Fruit fly (Drosophila melanogaster) whole organism, embryonic: Measurements from ENCODE around the gene Exn.

Source experiments
- Adf1 ChIP-seq: fragments of 200-800 bp; sonication (Bioruptor generic); IDR thresholded peaks from 2 replicates; pipeline ENCODE4 v1.3.6; 2022; ENCODE audit warnings: missing biosample characterization, missing genetic modification characterization
- BEAF-32 ChIP-seq: fragments of 200-800 bp; sonication (Bioruptor generic); optimal IDR thresholded peaks from 3 replicates; lab custom pipeline; 2017; ENCODE audit warnings: missing biosample characterization, missing genetic modification characterization, mild to moderate bottlenecking, moderate library complexity, missing genetic modification reagents
- Blimp-1 ChIP-seq: fragments of 200-800 bp; sonication (Bioruptor generic); optimal IDR thresholded peaks from 3 replicates; lab custom pipeline; 2018; ENCODE audit warnings: missing biosample characterization, missing genetic modification characterization, mild to moderate bottlenecking, moderate library complexity, missing genetic modification reagents
- CG1024 ChIP-seq: fragments of 200-800 bp; sonication (Bioruptor generic); IDR thresholded peaks from 2 replicates; pipeline ENCODE4 v1.3.6; 2022; ENCODE audit warnings: missing biosample characterization, missing genetic modification characterization
- CG11504 ChIP-seq: fragments of 200-800 bp; sonication (Bioruptor generic); optimal IDR thresholded peaks from 3 replicates; lab custom pipeline; 2019; ENCODE audit warnings: missing biosample characterization, mild to moderate bottlenecking, missing genetic modification characterization, moderate library complexity
- CG12391 ChIP-seq: fragments of 200-800 bp; sonication (Bioruptor generic); optimal IDR thresholded peaks from 3 replicates; lab custom pipeline; 2018; ENCODE audit warnings: missing biosample characterization, mild to moderate bottlenecking, missing genetic modification characterization, moderate library complexity
- CG13424 ChIP-seq: fragments of 200-800 bp; sonication (Bioruptor generic); optimal IDR thresholded peaks from 2 replicates; lab custom pipeline; 2019; ENCODE audit warnings: missing biosample characterization, mild to moderate bottlenecking, missing genetic modification characterization, moderate library complexity
- CG18619 ChIP-seq: fragments of 200-800 bp; sonication (Bioruptor generic); optimal IDR thresholded peaks from 3 replicates; lab custom pipeline; 2017; ENCODE audit warnings: missing biosample characterization, mild to moderate bottlenecking, missing genetic modification characterization
- CG31224 ChIP-seq: fragments of 200-800 bp; sonication (Bioruptor generic); IDR thresholded peaks from 2 replicates; pipeline ENCODE4 v1.3.6; 2022; ENCODE audit warnings: missing biosample characterization, missing genetic modification characterization
- CG31365 ChIP-seq: fragments of 200-800 bp; sonication (Bioruptor generic); optimal IDR thresholded peaks from 2 replicates; lab custom pipeline; 2018; ENCODE audit warnings: missing biosample characterization, mild to moderate bottlenecking, missing genetic modification characterization
- CG31441 ChIP-seq: fragments of 200-800 bp; sonication (Bioruptor generic); IDR thresholded peaks from 2 replicates; pipeline ENCODE4 v1.3.6; 2022; ENCODE audit warnings: missing biosample characterization, missing genetic modification characterization
- CG3726 ChIP-seq: fragments of 200-800 bp; sonication (Bioruptor generic); IDR thresholded peaks from 3 replicates; pipeline ENCODE4, ENCODE4 v1.3.6; 2022; ENCODE audit warnings: missing biosample characterization, missing genetic modification characterization
- CG6683 ChIP-seq: fragments of 200-800 bp; sonication (Bioruptor generic); optimal IDR thresholded peaks from 2 replicates; lab custom pipeline; 2017; ENCODE audit warnings: missing biosample characterization, mild to moderate bottlenecking, missing genetic modification characterization, missing genetic modification reagents
- CG6765 ChIP-seq: fragments of 200-800 bp; sonication (Bioruptor generic); optimal IDR thresholded peaks from 3 replicates; lab custom pipeline; 2017; ENCODE audit warnings: missing biosample characterization, mild to moderate bottlenecking, missing genetic modification characterization
- CG6854 ChIP-seq: fragments of 200-800 bp; sonication (Bioruptor generic); optimal IDR thresholded peaks from 3 replicates; lab custom pipeline; 2017; ENCODE audit warnings: missing biosample characterization, mild to moderate bottlenecking, missing genetic modification characterization
- CG8281 ChIP-seq: fragments of 200-800 bp; sonication (Bioruptor generic); optimal IDR thresholded peaks from 2 replicates; lab custom pipeline; 2018; ENCODE audit warnings: missing biosample characterization, mild to moderate bottlenecking, missing genetic modification characterization, moderate library complexity
- CG8359 ChIP-seq: fragments of 200-800 bp; sonication (Bioruptor generic); optimal IDR thresholded peaks from 2 replicates; lab custom pipeline; 2017; ENCODE audit warnings: missing biosample characterization, mild to moderate bottlenecking, missing genetic modification characterization, borderline replicate concordance
- CG9932 ChIP-seq: fragments of 200-800 bp; sonication (Bioruptor generic); IDR thresholded peaks from 2 replicates; pipeline ENCODE4 v1.3.6; 2022; ENCODE audit warnings: missing biosample characterization, missing genetic modification characterization
- D ChIP-seq, 2 experiments: fragments of 200-800 bp in 1 of 2; fragments of >200 bp in 1 of 2; sonication (Bioruptor generic) in 1 of 2; optimal IDR thresholded peaks; 2 replicates in 1 of 2; 3 replicates in 1 of 2; lab custom pipeline; 2017; ENCODE audit warnings: mild to moderate bottlenecking in 1 of 2, missing biosample characterization in 1 of 2, missing genetic modification characterization in 1 of 2, missing genetic modification reagents in 1 of 2
- Dad ChIP-seq: fragments of 200-800 bp; sonication (Bioruptor generic); optimal IDR thresholded peaks from 3 replicates; lab custom pipeline; 2016; ENCODE audit warnings: missing biosample characterization, missing genetic modification characterization
- Deaf1 ChIP-seq: fragments of 200-800 bp; optimal IDR thresholded peaks from 3 replicates; lab custom pipeline; 2019; ENCODE audit warnings: missing biosample characterization, mild to moderate bottlenecking, missing genetic modification characterization, moderate library complexity
- Dip2 ChIP-seq: fragments of 200-800 bp; sonication (Bioruptor generic); IDR thresholded peaks from 2 replicates; pipeline ENCODE4 v1.3.6; 2022; ENCODE audit warnings: missing biosample characterization, missing genetic modification characterization
- E2f1 ChIP-seq: fragments of 200-800 bp; sonication (Bioruptor generic); IDR thresholded peaks from 2 replicates; pipeline ENCODE4 v1.3.6; 2022; ENCODE audit warnings: missing biosample characterization, missing genetic modification characterization
- E2f2 ChIP-seq: fragments of 200-800 bp; sonication (Bioruptor generic); IDR thresholded peaks from 2 replicates; pipeline ENCODE4 v1.3.6; 2022; ENCODE audit warnings: missing biosample characterization, missing genetic modification characterization
- Hmr ChIP-seq: fragments of 200-800 bp; sonication (Bioruptor generic); optimal IDR thresholded peaks from 3 replicates; lab custom pipeline; 2017; ENCODE audit warnings: mild to moderate bottlenecking, missing biosample characterization, missing genetic modification reagents, missing genetic modification characterization
- MESR4 ChIP-seq: fragments of 200-800 bp; sonication (Bioruptor generic); optimal IDR thresholded peaks from 2 replicates; lab custom pipeline; 2018; ENCODE audit warnings: missing biosample characterization, mild to moderate bottlenecking, missing genetic modification characterization, moderate library complexity
- NFAT ChIP-seq: fragments of 200-800 bp; sonication (Bioruptor generic); IDR thresholded peaks from 2 replicates; pipeline ENCODE4 v1.3.6; 2022; ENCODE audit warnings: missing biosample characterization, missing genetic modification characterization
- Oli ChIP-seq: fragments of 200-800 bp; sonication (Bioruptor generic); optimal IDR thresholded peaks from 2 replicates; lab custom pipeline; 2018; ENCODE audit warnings: missing biosample characterization, mild to moderate bottlenecking, missing genetic modification characterization, moderate library complexity
- Poxn ChIP-seq: fragments of 200-800 bp; sonication (Bioruptor generic); IDR thresholded peaks from 2 replicates; pipeline ENCODE4 v1.3.6; 2022; ENCODE audit warnings: missing biosample characterization, missing genetic modification characterization
- Sox100B ChIP-seq: fragments of 200-800 bp; sonication (Bioruptor generic); optimal IDR thresholded peaks from 3 replicates; lab custom pipeline; 2018; ENCODE audit warnings: missing biosample characterization, mild to moderate bottlenecking, missing genetic modification characterization
- Sox102F ChIP-seq: fragments of 200-800 bp; sonication (Bioruptor generic); optimal IDR thresholded peaks from 2 replicates; lab custom pipeline; 2018; ENCODE audit warnings: missing biosample characterization, mild to moderate bottlenecking, missing genetic modification characterization, moderate library complexity
- Taf1 ChIP-seq: fragments of 200-800 bp; sonication (Bioruptor generic); IDR thresholded peaks from 2 replicates; pipeline ENCODE4 v1.3.6; 2022; ENCODE audit warnings: missing biosample characterization, missing genetic modification characterization
- eve ChIP-seq, 2 experiments: fragments of >200 bp; optimal IDR thresholded peaks; 2 replicates each; lab custom pipeline; 2017; ENCODE audit warnings: missing biosample characterization in 2 of 2, missing genetic modification characterization in 2 of 2
- fd102C ChIP-seq: fragments of 200-800 bp; sonication (Bioruptor generic); optimal IDR thresholded peaks from 2 replicates; lab custom pipeline; 2018; ENCODE audit warnings: missing biosample characterization, mild to moderate bottlenecking, missing genetic modification characterization, moderate library complexity
- gce ChIP-seq: fragments of 200-800 bp; sonication (Bioruptor generic); IDR thresholded peaks from 3 replicates; pipeline ENCODE4 v1.3.6; 2022; ENCODE audit warnings: missing biosample characterization, missing genetic modification characterization
- ken ChIP-seq: fragments of 200-800 bp; sonication (Bioruptor generic); IDR thresholded peaks from 3 replicates; pipeline ENCODE4 v1.3.6; 2022; ENCODE audit warnings: missing biosample characterization, missing genetic modification characterization
- lov ChIP-seq, 2 experiments: fragments of 200-800 bp in 1 of 2; fragments of >200 bp in 1 of 2; sonication (Bioruptor generic) in 1 of 2; IDR thresholded peaks in 1 of 2; optimal IDR thresholded peaks in 1 of 2; 2 replicates in 1 of 2; 3 replicates in 1 of 2; pipeline versions ENCODE4 v1.3.6 to Lab custom; 2017 to 2022; ENCODE audit warnings: missing biosample characterization in 1 of 2, missing genetic modification characterization in 1 of 2
- p53 ChIP-seq: fragments of 200-800 bp; sonication (Bioruptor generic); optimal IDR thresholded peaks from 2 replicates; lab custom pipeline; 2016; ENCODE audit warnings: missing biosample characterization, missing genetic modification characterization
- prd ChIP-seq, 3 experiments: fragments of >200 bp in 2 of 3; fragments of 200-800 bp in 1 of 3; sonication (Bioruptor generic) in 1 of 3; optimal IDR thresholded peaks in 2 of 3; IDR thresholded peaks in 1 of 3; 2 replicates in 2 of 3; 3 replicates in 1 of 3; pipeline versions ENCODE4 v1.3.6 to Lab custom; 2017 to 2022; ENCODE audit warnings: missing biosample characterization in 1 of 3, missing genetic modification characterization in 1 of 3
- ranshi ChIP-seq: fragments of 200-800 bp; sonication (Bioruptor generic); IDR thresholded peaks from 2 replicates; pipeline ENCODE4 v1.3.6; 2022; ENCODE audit warnings: missing biosample characterization, missing genetic modification characterization
- sc ChIP-seq, 3 experiments: fragments of >200 bp in 2 of 3; fragments of 200-800 bp in 1 of 3; sonication (Bioruptor generic) in 1 of 3; optimal IDR thresholded peaks; 2 replicates in 2 of 3; 3 replicates in 1 of 3; lab custom pipeline; 2017; ENCODE audit warnings: mild to moderate bottlenecking in 1 of 3, missing biosample characterization in 1 of 3, missing genetic modification characterization in 1 of 3, missing genetic modification reagents in 1 of 3
- schlank ChIP-seq: fragments of 200-800 bp; sonication (Bioruptor generic); optimal IDR thresholded peaks from 2 replicates; lab custom pipeline; 2018; ENCODE audit warnings: missing biosample characterization, mild to moderate bottlenecking, missing genetic modification characterization
- slbo ChIP-seq: fragments of 200-800 bp; sonication (Bioruptor generic); IDR thresholded peaks from 2 replicates; pipeline ENCODE4 v1.3.6; 2022; ENCODE audit warnings: missing biosample characterization, missing genetic modification characterization
- slp2 ChIP-seq: fragments of 200-800 bp; sonication (Bioruptor generic); optimal IDR thresholded peaks from 2 replicates; lab custom pipeline; 2016; ENCODE audit warnings: missing biosample characterization, missing genetic modification characterization
- sob ChIP-seq: fragments of 200-800 bp; sonication (Bioruptor generic); IDR thresholded peaks from 2 replicates; pipeline ENCODE4 v1.3.6; 2022; ENCODE audit warnings: missing biosample characterization, missing genetic modification characterization
- stc ChIP-seq: fragments of 200-800 bp; sonication (Bioruptor generic); IDR thresholded peaks from 2 replicates; pipeline ENCODE4 v1.3.6; 2022; ENCODE audit warnings: missing biosample characterization, missing genetic modification characterization
- wor ChIP-seq: fragments of 200-800 bp; sonication (Bioruptor generic); IDR thresholded peaks from 2 replicates; pipeline ENCODE4 v1.3.6; 2022; ENCODE audit warnings: missing biosample characterization, missing genetic modification characterization
- z ChIP-seq: fragments of 200-800 bp; sonication (Bioruptor generic); IDR thresholded peaks from 3 replicates; pipeline ENCODE4 v1.3.6; 2022; ENCODE audit warnings: missing biosample characterization, missing genetic modification characterization

Exn gene

dm6 chr3L:17007041-17007471, 37.2 kb downstream of the Exn start (continued):
- TF ChIP-seq CG31365 (tag; lab: Kevin White, UChicago) (no peak), Poxn (GFP tag; lab: Robert Waterston, UW) (no peak), schlank (tag; lab: Kevin White, UChicago) (peak; percentile 20), CG11504 (tag; lab: Kevin White, UChicago) (peak; percentile 36), Blimp-1 (GFP tag; lab: Kevin White, UChicago) (no peak), Deaf1 (tag; lab: Kevin White, UChicago) (no peak), sob (GFP tag; lab: Robert Waterston, UW) (0 out of 2 replicates have a peak, but pooled peaks have one; percentile 27), slp2 (GFP tag; lab: Kevin White, UChicago) (peak; percentile 0), Adf1 (GFP tag; lab: Robert Waterston, UW) (peak; percentile 36; the same call in 1 of the 2 replicates), CG6854 (peak; percentile 1), stc (GFP tag; lab: Robert Waterston, UW) (no peak), Hmr (GFP tag; lab: Kevin White, UChicago) (no peak), sc (optimal IDR thresholded peaks at IDR 0.05; lab: Kevin White, UChicago) (no peak), sc (GFP tag; optimal IDR thresholded peaks at IDR 0.05; lab: Kevin White, UChicago) (no peak), CG31441 (GFP tag; lab: Robert Waterston, UW) (peak; percentile 47; the same call in 1 of the 2 replicates), ken (GFP tag; lab: Robert Waterston, UW) (no peak), CG9932 (GFP tag; lab: Robert Waterston, UW) (no peak; the same call in 1 of the 2 replicates), CG6765 (no peak), CG12391 (tag; lab: Kevin White, UChicago) (no peak), slbo (peak; percentile 76), E2f2 (GFP tag; lab: Robert Waterston, UW) (peak; percentile 26; the same call in 1 of the 2 replicates), Dad (GFP tag; lab: Kevin White, UChicago) (no peak), Taf1 (GFP tag; lab: Robert Waterston, UW) (peak; percentile 42; the same call in 1 of the 2 replicates), z (GFP tag; lab: Robert Waterston, UW) (no peak), CG6683 (GFP tag; lab: Kevin White, UChicago) (no peak), CG13424 (tag; lab: Kevin White, UChicago) (peak; percentile 23), gce (no peak), CG18619 (GFP tag; lab: Kevin White, UChicago) (peak; percentile 13), CG1024 (GFP tag; lab: Robert Waterston, UW) (no peak; the same call in 1 of the 2 replicates), prd (optimal IDR thresholded peaks at IDR 0.05; lab: Kevin White, UChicago) (no peak), prd (GFP tag; IDR thresholded peaks at IDR 0.05; lab: Robert Waterston, UW) (peak; percentile 42; the same call in 2 of the 3 replicates), NFAT (GFP tag; lab: Robert Waterston, UW) (peak; percentile 32; the same call in 1 of the 2 replicates), Dip2 (GFP tag; lab: Robert Waterston, UW) (no peak), MESR4 (GFP tag; lab: Kevin White, UChicago) (no peak), wor (GFP tag; lab: Robert Waterston, UW) (no peak), BEAF-32 (GFP tag; lab: Kevin White, UChicago) (no peak), p53 (no peak), D (optimal IDR thresholded peaks at IDR 0.05; lab: Kevin White, UChicago) (no peak), D (GFP tag; optimal IDR thresholded peaks at IDR 0.05; lab: Kevin White, UChicago) (no peak), eve (GFP tag; optimal IDR thresholded peaks at IDR 0.05; lab: Kevin White, UChicago) (no peak), CG8281 (tag; lab: Kevin White, UChicago) (no peak), Sox102F (GFP tag; lab: Kevin White, UChicago) (peak; percentile 39), CG8359 (GFP tag; lab: Kevin White, UChicago) (no peak), lov (optimal IDR thresholded peaks at IDR 0.05; lab: Kevin White, UChicago) (no peak), lov (GFP tag; IDR thresholded peaks at IDR 0.05; lab: Robert Waterston, UW) (no peak), CG3726 (GFP tag; lab: Robert Waterston, UW) (no peak), Oli (tag; lab: Kevin White, UChicago) (peak; percentile 17), fd102C (no peak), ranshi (GFP tag; lab: Robert Waterston, UW) (peak; percentile 16; the same call in 1 of the 2 replicates), E2f1 (GFP tag; lab: Robert Waterston, UW) (no peak), Sox100B (no peak), CG31224 (GFP tag; lab: Robert Waterston, UW) (peak; percentile 16; the same call in 1 of the 2 replicates)
